Fruit fly (Drosophila melanogaster) whole organism, prepupa: Measurements from ENCODE around the gene CG3626.

Experiments
- Blimp-1 ChIP-seq: fragments of 200-800 bp; sonication (Bioruptor generic); optimal IDR thresholded peaks from 3 replicates; lab custom pipeline; 2017; ENCODE audit warnings: missing biosample characterization, missing genetic modification characterization, mild to moderate bottlenecking, moderate library complexity, missing genetic modification reagents
- CG10631 ChIP-seq: fragments of 200-800 bp; sonication (Bioruptor generic); optimal IDR thresholded peaks from 2 replicates; lab custom pipeline; 2016; ENCODE audit warnings: missing biosample characterization, missing genetic modification characterization
- CG11294 ChIP-seq: fragments of 200-800 bp; sonication (Bioruptor generic); IDR thresholded peaks from 2 replicates; pipeline ENCODE4 v1.3.6; 2022; ENCODE audit warnings: missing biosample characterization, missing genetic modification characterization
- CG11762 ChIP-seq: fragments of 200-800 bp; sonication (Bioruptor generic); optimal IDR thresholded peaks from 3 replicates; lab custom pipeline; 2016; ENCODE audit warnings: missing biosample characterization, missing genetic modification characterization; ENCODE audit not compliant: insufficient read depth
- CG11902 ChIP-seq: fragments of 200-800 bp; sonication (Bioruptor generic); optimal IDR thresholded peaks from 3 replicates; lab custom pipeline; 2016; ENCODE audit warnings: missing biosample characterization, missing genetic modification characterization
- CG1621 ChIP-seq: fragments of 200-800 bp; sonication (Bioruptor generic); optimal IDR thresholded peaks from 3 replicates; lab custom pipeline; 2018; ENCODE audit warnings: missing biosample characterization, mild to moderate bottlenecking, missing genetic modification characterization
- CG3032 ChIP-seq: fragments of 200-800 bp; optimal IDR thresholded peaks from 2 replicates; lab custom pipeline; 2019; ENCODE audit warnings: missing biosample characterization, mild to moderate bottlenecking, missing genetic modification characterization, moderate library complexity
- CG31627 ChIP-seq: fragments of 200-800 bp; sonication (Bioruptor generic); optimal IDR thresholded peaks from 3 replicates; lab custom pipeline; 2016; ENCODE audit warnings: missing biosample characterization, missing genetic modification characterization
- CG32006 ChIP-seq: fragments of 200-800 bp; sonication (Bioruptor generic); optimal IDR thresholded peaks from 3 replicates; lab custom pipeline; 2017; ENCODE audit warnings: missing biosample characterization, mild to moderate bottlenecking, missing genetic modification characterization
- CG34406 ChIP-seq: fragments of 200-800 bp; sonication (Bioruptor generic); optimal IDR thresholded peaks from 3 replicates; lab custom pipeline; 2016; ENCODE audit warnings: missing biosample characterization, missing genetic modification characterization
- CG3919 ChIP-seq: fragments of 200-800 bp; sonication (Bioruptor generic); optimal IDR thresholded peaks from 3 replicates; lab custom pipeline; 2016; ENCODE audit warnings: missing biosample characterization, missing genetic modification characterization
- CG4318 ChIP-seq: fragments of 200-800 bp; sonication (Bioruptor generic); optimal IDR thresholded peaks from 3 replicates; lab custom pipeline; 2017; ENCODE audit warnings: missing biosample characterization, mild to moderate bottlenecking, missing genetic modification characterization
- CG6163 ChIP-seq: fragments of 200-800 bp; sonication (Bioruptor generic); IDR thresholded peaks from 3 replicates; pipeline ENCODE4 v1.3.6; 2022; ENCODE audit warnings: missing biosample characterization, missing genetic modification characterization
- CG6276 ChIP-seq: fragments of 200-800 bp; sonication (Bioruptor generic); optimal IDR thresholded peaks from 2 replicates; lab custom pipeline; 2017; ENCODE audit warnings: missing biosample characterization, mild to moderate bottlenecking, missing genetic modification characterization
- CG6792 ChIP-seq: fragments of 200-800 bp; sonication (Bioruptor generic); optimal IDR thresholded peaks from 3 replicates; lab custom pipeline; 2016; ENCODE audit warnings: missing biosample characterization, missing genetic modification characterization
- CG6854 ChIP-seq: fragments of 200-800 bp; sonication (Bioruptor generic); optimal IDR thresholded peaks from 2 replicates; lab custom pipeline; 2017; ENCODE audit warnings: missing biosample characterization, mild to moderate bottlenecking, missing genetic modification characterization
- CG7368 ChIP-seq: fragments of 200-800 bp; sonication (Bioruptor generic); optimal IDR thresholded peaks from 3 replicates; lab custom pipeline; 2016; ENCODE audit warnings: missing biosample characterization, missing genetic modification characterization
- CG8119 ChIP-seq: fragments of 200-800 bp; sonication (Bioruptor generic); IDR thresholded peaks from 3 replicates; pipeline ENCODE4 v1.3.6; 2022; ENCODE audit warnings: missing biosample characterization, missing genetic modification characterization
- CG8632 ChIP-seq: fragments of 200-800 bp; sonication (Bioruptor generic); optimal IDR thresholded peaks from 3 replicates; lab custom pipeline; 2016; ENCODE audit warnings: missing biosample characterization, missing genetic modification characterization
- CG9139 ChIP-seq: fragments of 200-800 bp; sonication (Bioruptor generic); optimal IDR thresholded peaks from 3 replicates; lab custom pipeline; 2017; ENCODE audit warnings: missing biosample characterization, mild to moderate bottlenecking, missing genetic modification characterization
- Eip75B ChIP-seq: fragments of 200-800 bp; sonication (Bioruptor generic); optimal IDR thresholded peaks from 3 replicates; lab custom pipeline; 2016; ENCODE audit warnings: missing biosample characterization, missing genetic modification characterization
- Eip78C ChIP-seq: fragments of 200-800 bp; sonication (Bioruptor generic); peaks from one replicate; lab custom pipeline; 2016; ENCODE audit warnings: missing biosample characterization, missing genetic modification characterization
- Eip93F ChIP-seq: fragments of 200-800 bp; sonication (Bioruptor generic); optimal IDR thresholded peaks from 2 replicates; lab custom pipeline; 2016; ENCODE audit warnings: missing biosample characterization, mild to moderate bottlenecking, missing genetic modification characterization
- Ets96B ChIP-seq: fragments of 200-800 bp; optimal IDR thresholded peaks from 2 replicates; lab custom pipeline; 2019; ENCODE audit warnings: missing biosample characterization, mild to moderate bottlenecking, missing genetic modification characterization, moderate library complexity
- Gug ChIP-seq: fragments of 200-800 bp; sonication (Bioruptor generic); IDR thresholded peaks from 2 replicates; pipeline ENCODE4 v1.3.6; 2022; ENCODE audit warnings: missing biosample characterization, missing genetic modification characterization
- Hr39 ChIP-seq: fragments of 200-800 bp; sonication (Bioruptor generic); optimal IDR thresholded peaks from 2 replicates; lab custom pipeline; 2016; ENCODE audit warnings: missing biosample characterization, missing genetic modification characterization
- Lpt ChIP-seq: fragments of 200-800 bp; sonication (Bioruptor generic); optimal IDR thresholded peaks from 3 replicates; lab custom pipeline; 2016; ENCODE audit warnings: missing biosample characterization, missing genetic modification characterization
- OdsH ChIP-seq: fragments of 200-800 bp; sonication (Bioruptor generic); optimal IDR thresholded peaks from 3 replicates; lab custom pipeline; 2016; ENCODE audit warnings: missing biosample characterization, missing genetic modification characterization
- Sox102F ChIP-seq: fragments of 200-800 bp; sonication (Bioruptor generic); optimal IDR thresholded peaks from 2 replicates; lab custom pipeline; 2016; ENCODE audit warnings: missing biosample characterization, mild to moderate bottlenecking, missing genetic modification characterization
- Sox15 ChIP-seq: fragments of 200-800 bp; sonication (Bioruptor generic); optimal IDR thresholded peaks from 3 replicates; lab custom pipeline; 2016; ENCODE audit warnings: missing biosample characterization, missing genetic modification characterization
- cyc ChIP-seq: fragments of 200-800 bp; sonication (Bioruptor generic); optimal IDR thresholded peaks from 3 replicates; lab custom pipeline; 2016; ENCODE audit warnings: missing biosample characterization, missing genetic modification characterization
- dac ChIP-seq: fragments of 200-800 bp; sonication (Bioruptor generic); optimal IDR thresholded peaks from 2 replicates; lab custom pipeline; 2017; ENCODE audit warnings: missing biosample characterization, mild to moderate bottlenecking, missing genetic modification characterization
- dsx ChIP-seq: fragments of 200-800 bp; optimal IDR thresholded peaks from 3 replicates; lab custom pipeline; 2019; ENCODE audit warnings: missing biosample characterization, mild to moderate bottlenecking, missing genetic modification characterization, moderate library complexity; ENCODE audit not compliant: poor library complexity, severe bottlenecking
- eg ChIP-seq: fragments of 200-800 bp; sonication (Bioruptor generic); IDR thresholded peaks from 3 replicates; pipeline ENCODE4 v1.3.6; 2022; ENCODE audit warnings: missing biosample characterization, missing genetic modification characterization
- esn ChIP-seq: fragments of 200-800 bp; sonication (Bioruptor generic); optimal IDR thresholded peaks from 2 replicates; lab custom pipeline; 2016; ENCODE audit warnings: missing biosample characterization, mild to moderate bottlenecking, missing genetic modification characterization, moderate library complexity
- fkh ChIP-seq: fragments of 200-800 bp; sonication (Bioruptor generic); optimal IDR thresholded peaks from 3 replicates; lab custom pipeline; 2017; ENCODE audit warnings: missing biosample characterization, mild to moderate bottlenecking, missing genetic modification characterization, moderate library complexity
- lz ChIP-seq: fragments of 200-800 bp; sonication (Bioruptor generic); optimal IDR thresholded peaks from 3 replicates; lab custom pipeline; 2016; ENCODE audit warnings: missing biosample characterization, missing genetic modification characterization
- net ChIP-seq: fragments of 200-800 bp; sonication (Bioruptor generic); optimal IDR thresholded peaks from 3 replicates; lab custom pipeline; 2016; ENCODE audit warnings: missing biosample characterization, missing genetic modification characterization
- pdm3 ChIP-seq: fragments of 200-800 bp; sonication (Bioruptor generic); optimal IDR thresholded peaks from 3 replicates; lab custom pipeline; 2016; ENCODE audit warnings: missing biosample characterization, missing genetic modification characterization
- salr ChIP-seq, 2 experiments: fragments of 200-800 bp; sonication (Bioruptor generic); optimal IDR thresholded peaks; 3 replicates each; lab custom pipeline; 2016 to 2018; ENCODE audit warnings: missing biosample characterization in 2 of 2, missing genetic modification characterization in 2 of 2, mild to moderate bottlenecking in 1 of 2
- spab ChIP-seq: fragments of 200-800 bp; sonication (Bioruptor generic); optimal IDR thresholded peaks from 2 replicates; lab custom pipeline; 2017; ENCODE audit warnings: missing biosample characterization, mild to moderate bottlenecking, missing genetic modification characterization, missing genetic modification reagents
- ss ChIP-seq, 2 experiments: fragments of 200-800 bp; sonication (Bioruptor generic); optimal IDR thresholded peaks; 2 replicates in 1 of 2; 3 replicates in 1 of 2; lab custom pipeline; 2017 to 2018; ENCODE audit warnings: mild to moderate bottlenecking in 2 of 2, missing biosample characterization in 2 of 2, missing genetic modification characterization in 2 of 2, moderate library complexity in 1 of 2
- svp ChIP-seq: fragments of 200-800 bp; sonication (Bioruptor generic); peaks from one replicate; lab custom pipeline; 2016; ENCODE audit warnings: missing biosample characterization, missing genetic modification characterization
- topi ChIP-seq: fragments of 200-800 bp; sonication (Bioruptor generic); optimal IDR thresholded peaks from 3 replicates; lab custom pipeline; 2016; ENCODE audit warnings: missing biosample characterization, missing genetic modification characterization
- vri ChIP-seq: fragments of 200-800 bp; sonication (Bioruptor generic); optimal IDR thresholded peaks from 3 replicates; lab custom pipeline; 2016; ENCODE audit warnings: missing biosample characterization, mild to moderate bottlenecking, missing genetic modification characterization

Gene CG3626

DNA sequence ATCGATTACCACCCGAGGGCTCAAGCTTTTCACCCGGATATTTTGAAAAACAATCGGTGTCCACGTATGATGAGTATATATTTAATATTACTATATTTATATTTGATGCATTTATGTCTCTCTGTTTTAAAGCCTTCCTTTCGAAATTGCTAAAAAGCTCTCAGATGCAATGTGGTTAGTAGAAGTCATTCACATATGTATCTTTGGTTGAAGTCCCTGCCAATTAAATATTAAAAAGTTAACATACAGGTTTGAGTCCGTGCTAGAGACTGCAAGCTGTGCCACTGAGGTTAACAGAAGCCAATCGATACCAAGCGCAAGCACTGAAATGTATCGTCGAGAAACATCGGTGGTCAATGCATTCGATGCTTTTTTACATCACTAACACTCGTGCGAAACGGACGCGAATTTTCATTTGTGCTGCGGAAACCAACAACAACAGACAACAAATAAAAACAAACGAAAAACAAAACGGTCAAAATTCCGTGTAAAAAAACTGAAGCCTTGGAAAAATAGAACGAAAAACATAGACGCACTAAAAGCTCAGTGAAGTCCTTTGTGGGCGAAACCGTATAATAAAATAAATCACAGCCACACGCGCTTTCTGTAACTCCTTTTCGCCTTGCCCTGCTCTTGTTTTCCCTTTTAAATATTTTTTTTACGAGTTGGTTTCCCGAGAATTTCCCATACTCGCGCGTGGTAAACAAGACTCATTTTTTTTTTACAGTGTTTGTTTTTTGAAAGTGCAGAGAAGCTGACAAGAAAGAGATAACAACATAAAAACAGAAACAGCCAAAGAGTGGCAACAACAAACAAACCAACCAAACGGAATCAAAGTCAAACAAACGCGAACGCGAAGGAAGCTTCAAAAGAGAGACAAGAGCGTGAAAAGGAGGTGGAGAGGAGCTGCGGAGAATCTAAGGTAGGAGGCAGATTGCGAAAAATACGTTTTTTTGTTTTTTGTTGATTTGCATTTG is 43.7 kb upstream of the CG3626 start, which contains the start of gene norpA (continued):
- TF ChIP-seq vri (GFP tag; lab: Kevin White, UChicago), result peak; percentile 39
- no peak for TF ChIP-seq CG6854 (GFP tag; lab: Kevin White, UChicago)
- peak; percentile 42 for TF ChIP-seq Lpt (GFP tag; lab: Kevin White, UChicago)
- peak; percentile 49 for TF ChIP-seq dac (GFP tag; lab: Kevin White, UChicago)
- peak; percentile 27 for TF ChIP-seq CG6276
- TF ChIP-seq Gug (GFP tag; lab: Robert Waterston, UW), result no peak
- no peak for TF ChIP-seq fkh (GFP tag; lab: Kevin White, UChicago)
- peak; percentile 62; the same call in 1 of the 3 replicates for TF ChIP-seq eg (GFP tag; lab: Robert Waterston, UW)
- no peak for TF ChIP-seq CG4318 (GFP tag; lab: Kevin White, UChicago)
- peak; percentile 55 for TF ChIP-seq Hr39 (GFP tag; lab: Kevin White, UChicago)
- peak; percentile 52 for TF ChIP-seq pdm3
- TF ChIP-seq, all 60 proteins: peak for 43

- TF ChIP-seq CG34406, result peak; percentile 81
- peak; percentile 75 for TF ChIP-seq pdm3
- TF ChIP-seq cyc, result peak; percentile 77
- peak; percentile 74 for TF ChIP-seq CG4318 (GFP tag; lab: Kevin White, UChicago)
- peak; percentile 88 for TF ChIP-seq topi
- no peak for TF ChIP-seq dac (GFP tag; lab: Kevin White, UChicago)
- TF ChIP-seq OdsH, result peak; percentile 77
- TF ChIP-seq CG11294 (GFP tag; lab: Robert Waterston, UW), result peak; percentile 46; the same call in 1 of the 2 replicates
- TF ChIP-seq CG7368 (GFP tag; lab: Kevin White, UChicago), result peak; percentile 27
- TF ChIP-seq CG8632 (GFP tag; lab: Kevin White, UChicago), result peak; percentile 60
- peak; percentile 38 for TF ChIP-seq dsx (GFP tag; lab: Kevin White, UChicago)
- TF ChIP-seq CG11902, result peak; percentile 52
- TF ChIP-seq eg (GFP tag; lab: Robert Waterston, UW), result peak; percentile 84
- TF ChIP-seq Sox15 (GFP tag; lab: Kevin White, UChicago), result peak; percentile 73
- TF ChIP-seq Eip93F (GFP tag; lab: Kevin White, UChicago), result no peak
- peak; percentile 49 for TF ChIP-seq CG11762
- peak; percentile 71 for TF ChIP-seq CG10631
- TF ChIP-seq Ets96B (tag; lab: Kevin White, UChicago), result peak; percentile 58
- peak; percentile 73 for TF ChIP-seq net
- peak; percentile 76; the same call in 2 of the 3 replicates for TF ChIP-seq CG6163 (GFP tag; lab: Robert Waterston, UW)
- TF ChIP-seq Gug (GFP tag; lab: Robert Waterston, UW), result peak; percentile 61
- TF ChIP-seq esn, result peak; percentile 88
- peak; percentile 79 for TF ChIP-seq CG8119 (GFP tag; lab: Robert Waterston, UW)
- TF ChIP-seq Lpt (GFP tag; lab: Kevin White, UChicago), result peak; percentile 40
- peak; percentile 70 for TF ChIP-seq Eip75B (GFP tag; lab: Kevin White, UChicago)
- TF ChIP-seq spab (GFP tag; lab: Kevin White, UChicago), result peak; percentile 34
- TF ChIP-seq CG6276, result peak; percentile 63
- peak; percentile 85 for TF ChIP-seq CG31627
- TF ChIP-seq Eip78C (GFP tag; lab: Kevin White, UChicago), result peak; percentile 93
- peak; percentile 62 for TF ChIP-seq Sox102F
- peak; percentile 85 for TF ChIP-seq CG32006 (GFP tag; lab: Kevin White, UChicago)
- TF ChIP-seq CG1621, result peak; percentile 6
- peak; percentile 91 for TF ChIP-seq svp (GFP tag; lab: Kevin White, UChicago)
- TF ChIP-seq CG9139 (GFP tag; lab: Kevin White, UChicago), result no peak
- peak; percentile 40 for TF ChIP-seq CG3032 (tag; lab: Kevin White, UChicago)
- peak; percentile 75 for TF ChIP-seq Hr39 (GFP tag; lab: Kevin White, UChicago)
- TF ChIP-seq CG6792, result peak; percentile 68
- peak in 1 of 2 experiments; percentile 81 for TF ChIP-seq salr (GFP tag; optimal IDR thresholded peaks at IDR 0.05; lab: Kevin White, UChicago)
- TF ChIP-seq lz (GFP tag; lab: Kevin White, UChicago), result peak; percentile 86
- TF ChIP-seq fkh (GFP tag; lab: Kevin White, UChicago), result peak; percentile 70
- peak; percentile 71 for TF ChIP-seq CG3919 (GFP tag; lab: Kevin White, UChicago)
- peak; percentile 11 to 17 for TF ChIP-seq ss (GFP tag; optimal IDR thresholded peaks at IDR 0.05; lab: Kevin White, UChicago)
- no peak for TF ChIP-seq Blimp-1 (GFP tag; lab: Kevin White, UChicago)
Measured at dm6 chrX:4323911-4324368, 42.3 kb upstream of the CG3626 start.
